Worm (Caenorhabditis elegans): ENCODE results near the gene col-19.

Gene col-19

ce11 chrX:433029-433693, 11.7 kb downstream of the col-19 start:
- TF ChIP-seq nhr-237 (tag; optimal IDR thresholded peaks at IDR 0.05) (no peak), hif-1 (tag; optimal IDR thresholded peaks at IDR 0.05) (no peak), aha-1 (tag) (peak; percentile 92), ces-1 (GFP tag; optimal IDR thresholded peaks at IDR 0.05) (no peak), nhr-28 (tag; optimal IDR thresholded peaks at IDR 0.05) (peak; percentile 2), lin-1 (GFP tag; IDR thresholded peaks at IDR 0.05) (no peak), D1046.2 (GFP tag; IDR thresholded peaks at IDR 0.05) (no peak), nhr-41 (GFP tag; IDR thresholded peaks at IDR 0.05) (no peak), hlh-30 (tag; optimal IDR thresholded peaks at IDR 0.05; ENCODE audit: insufficient read depth) (peak; percentile 14), F44E2.7 (GFP tag; IDR thresholded peaks at IDR 0.05) (no peak), aly-2 (tag; optimal IDR thresholded peaks at IDR 0.05) (no peak), lir-3 (tag; optimal IDR thresholded peaks at IDR 0.05) (no peak), spr-1 (tag; optimal IDR thresholded peaks at IDR 0.05) (no peak), dmd-9 (GFP tag; IDR thresholded peaks at IDR 0.05) (no peak), duxl-1 (tag; optimal IDR thresholded peaks at IDR 0.05; ENCODE audit: poor library complexity) (no peak), dmd-8 (GFP tag; IDR thresholded peaks at IDR 0.05) (no peak), hlh-11 (tag; optimal IDR thresholded peaks at IDR 0.05) (peak; percentile 40), mep-1 (tag; optimal IDR thresholded peaks at IDR 0.05) (peak; percentile 32), mes-2 (tag; optimal IDR thresholded peaks at IDR 0.05; ENCODE audit: poor library complexity, severe bottlenecking) (peak; percentile 11), Y48G9A.11 (GFP tag; IDR thresholded peaks at IDR 0.05) (no peak), ceh-82 (tag; optimal IDR thresholded peaks at IDR 0.05) (no peak), jun-1 (tag; optimal IDR thresholded peaks at IDR 0.05) (no peak), nhr-6 (tag; optimal IDR thresholded peaks at IDR 0.05) (no peak), ZK337.2 (GFP tag; IDR thresholded peaks at IDR 0.05) (no peak), nhr-25 (tag; optimal IDR thresholded peaks at IDR 0.05; ENCODE audit: borderline replicate concordance, insufficient read depth) (no peak), nhr-111 (GFP tag; optimal IDR thresholded peaks at IDR 0.05) (no peak), lim-7 (GFP tag; IDR thresholded peaks at IDR 0.05) (no peak), ceh-28 (tag; optimal IDR thresholded peaks at IDR 0.05) (no peak), unc-39 (tag; optimal IDR thresholded peaks at IDR 0.05) (no peak), F49E8.2 (tag; optimal IDR thresholded peaks at IDR 0.05; ENCODE audit: borderline replicate concordance) (no peak), vab-7 (GFP tag; IDR thresholded peaks at IDR 0.05) (no peak), lin-13 (GFP tag; optimal IDR thresholded peaks at IDR 0.05) (no peak), egl-43 (GFP tag; IDR thresholded peaks at IDR 0.05) (no peak), lin-29 (GFP tag; IDR thresholded peaks at IDR 0.05) (0 out of 2 replicates have a peak, but pooled peaks have one; percentile 39), unc-62 (GFP tag; optimal IDR thresholded peaks at IDR 0.05 in 1 of 2) (peak in 1 of 2 experiments; percentile 82), unc-62 (tag; optimal IDR thresholded peaks at IDR 0.05) (no peak), mdl-1 (tag; optimal IDR thresholded peaks at IDR 0.05) (peak in 1 of 2 experiments; percentile 11), T26A8.4 (GFP tag; IDR thresholded peaks at IDR 0.05) (no peak), zfp-3 (GFP tag; conservative IDR thresholded peaks at IDR 0.05) (no peak), mxl-3 (GFP tag; optimal IDR thresholded peaks at IDR 0.05) (peak; percentile 58), nhr-48 (tag; optimal IDR thresholded peaks at IDR 0.05) (no peak), snpc-4 (tag; optimal IDR thresholded peaks at IDR 0.05) (no peak), zip-11 (GFP tag; IDR thresholded peaks at IDR 0.05) (no peak)

Measured in whole organism, L4 larva.